Worm (Caenorhabditis elegans): ENCODE measurements around the gene pkhm-2.
A peak's percentile ranks its signal among the peaks of the same experiment; 100 is the strongest.

The pkhm-2 gene

DNA sequence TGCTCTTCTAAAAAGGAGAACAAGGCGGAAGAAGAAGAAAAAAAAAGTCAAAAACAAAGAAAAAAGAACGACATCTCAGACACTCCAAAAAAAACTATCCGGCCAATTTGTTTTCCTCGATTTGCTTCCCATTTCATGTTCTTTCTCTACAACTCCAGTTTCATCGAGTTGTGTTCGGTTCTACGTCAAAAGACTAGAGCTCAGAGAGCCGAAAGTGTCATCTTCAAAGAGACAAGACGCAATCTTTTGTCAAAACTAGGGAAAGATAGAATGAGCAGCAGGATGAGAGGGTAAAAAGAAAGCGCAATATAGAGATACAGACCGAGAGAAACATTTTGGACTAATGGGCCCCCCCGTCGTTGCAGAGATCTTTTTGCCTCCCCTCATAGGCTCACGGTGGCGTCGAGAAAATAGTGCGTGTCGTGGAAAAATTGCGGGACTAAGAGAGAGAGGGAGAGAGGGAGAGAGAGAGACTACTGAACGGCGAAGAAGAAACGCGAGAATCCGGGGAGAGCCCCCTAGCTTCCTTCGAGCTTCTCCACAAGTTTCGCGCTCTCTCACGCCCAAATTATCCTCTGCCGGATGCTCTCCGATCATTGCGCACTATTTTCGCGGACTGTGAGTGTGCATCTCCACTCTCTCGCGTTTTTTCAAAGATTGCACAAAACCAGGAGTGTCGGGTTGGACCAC, 7.9 kb upstream of the pkhm-2 start (continued):
- TF ChIP-seq hmg-1.1 (GFP tag; IDR thresholded peaks at IDR 0.05) (peak; percentile 73), fos-1 (tag; optimal IDR thresholded peaks at IDR 0.05) (no peak), vab-7 (GFP tag; IDR thresholded peaks at IDR 0.05) (0 out of 2 replicates have a peak, but pooled peaks have one; percentile 12), saeg-2 (GFP tag; IDR thresholded peaks at IDR 0.05) (no peak)

DNA sequence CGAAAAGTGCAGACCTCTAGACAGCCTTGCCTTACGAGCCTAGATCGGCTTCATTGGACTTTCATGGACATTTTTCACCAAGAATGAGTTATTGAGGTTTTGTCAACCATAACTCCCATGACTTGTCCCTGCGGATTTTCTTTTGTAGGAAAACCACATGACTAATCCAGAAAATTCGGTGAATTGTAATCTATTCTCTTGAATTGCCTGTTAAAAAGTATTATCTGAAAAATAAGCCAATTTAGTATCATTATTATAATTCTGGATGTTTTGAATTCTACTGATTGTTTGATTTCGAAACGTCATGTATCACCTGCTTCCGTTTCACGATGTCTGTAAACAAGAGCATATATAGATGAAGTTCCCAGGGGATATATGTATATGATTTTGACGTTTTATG, 7.2 kb upstream of the pkhm-2 start:
- TF ChIP-seq hlh-30 (tag; optimal IDR thresholded peaks at IDR 0.05; ENCODE audit: insufficient read depth) (no peak), ama-1 (optimal IDR thresholded peaks at IDR 0.05) (no peak), Y48G9A.11 (GFP tag; IDR thresholded peaks at IDR 0.05) (no peak), mdt-29 (GFP tag; IDR thresholded peaks at IDR 0.05) (no peak), snpc-4 (tag; optimal IDR thresholded peaks at IDR 0.05) (no peak), fkh-10 (GFP tag; optimal IDR thresholded peaks at IDR 0.05) (no peak), fos-1 (tag; optimal IDR thresholded peaks at IDR 0.05) (no peak), saeg-2 (GFP tag; IDR thresholded peaks at IDR 0.05) (no peak), nhr-6 (tag; optimal IDR thresholded peaks at IDR 0.05) (no peak)

DNA sequence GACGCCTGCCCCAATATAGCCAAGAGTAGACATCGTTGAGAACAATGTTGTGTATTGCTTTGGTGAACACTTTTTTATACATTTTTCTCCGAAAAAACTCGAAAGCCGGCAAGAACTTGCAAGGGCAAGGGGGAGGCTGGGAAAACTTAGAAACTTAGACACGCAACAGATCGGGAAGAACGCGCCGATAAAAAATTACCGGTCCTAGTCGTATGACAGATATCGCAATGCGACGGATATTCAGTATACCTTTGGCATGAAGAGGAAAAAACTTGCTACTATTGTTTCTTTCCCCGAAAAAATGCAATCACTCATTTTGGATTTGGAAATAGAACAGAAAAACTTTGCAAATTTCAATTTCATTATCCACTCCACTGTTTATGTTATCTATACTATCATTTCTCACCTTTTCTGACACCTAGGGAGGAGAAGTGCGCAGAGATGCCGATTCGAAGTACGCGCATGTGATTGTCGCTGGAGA, 4.8 kb downstream of the pkhm-2 start, which contains the start of gene col-41:
Gene col-41 (minus strand): TSS at position 51 of the 481 bp plus-strand sequence.
- TF ChIP-seq zfp-3 (GFP tag; conservative IDR thresholded peaks at IDR 0.05) (no peak), nhr-11 (tag; optimal IDR thresholded peaks at IDR 0.05) (no peak), zag-1 (tag; optimal IDR thresholded peaks at IDR 0.05) (no peak), hlh-11 (tag; optimal IDR thresholded peaks at IDR 0.05) (peak; percentile 9), mdl-1 (tag; optimal IDR thresholded peaks at IDR 0.05) (peak in 1 of 2 experiments; percentile 25)

DNA sequence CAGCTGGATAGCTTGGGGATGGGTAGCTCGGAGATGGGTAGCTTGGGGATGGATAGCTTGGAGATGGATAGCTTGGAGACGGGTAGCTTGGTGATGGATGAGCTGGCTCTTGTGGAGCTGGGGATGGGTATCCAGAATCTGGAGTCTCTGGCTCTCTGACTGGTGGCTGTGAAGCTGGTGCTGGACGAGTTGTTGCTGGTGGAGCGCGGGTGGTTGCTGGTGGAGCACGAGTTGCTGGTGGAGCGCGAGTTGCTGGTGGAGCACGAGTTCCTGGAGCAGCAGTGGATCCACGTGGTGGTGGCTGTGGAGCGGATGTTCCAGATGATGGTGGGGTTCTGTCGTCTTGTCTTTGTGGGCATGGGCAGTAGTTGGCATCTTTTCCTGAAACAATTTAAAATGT, 6.1 kb downstream of the pkhm-2 start:
- TF ChIP-seq nhr-237 (tag; optimal IDR thresholded peaks at IDR 0.05) (no peak), dmd-9 (GFP tag; IDR thresholded peaks at IDR 0.05) (no peak), set-16 (GFP tag; IDR thresholded peaks at IDR 0.05) (peak; percentile 83), aha-1 (tag) (peak; percentile 37)

DNA sequence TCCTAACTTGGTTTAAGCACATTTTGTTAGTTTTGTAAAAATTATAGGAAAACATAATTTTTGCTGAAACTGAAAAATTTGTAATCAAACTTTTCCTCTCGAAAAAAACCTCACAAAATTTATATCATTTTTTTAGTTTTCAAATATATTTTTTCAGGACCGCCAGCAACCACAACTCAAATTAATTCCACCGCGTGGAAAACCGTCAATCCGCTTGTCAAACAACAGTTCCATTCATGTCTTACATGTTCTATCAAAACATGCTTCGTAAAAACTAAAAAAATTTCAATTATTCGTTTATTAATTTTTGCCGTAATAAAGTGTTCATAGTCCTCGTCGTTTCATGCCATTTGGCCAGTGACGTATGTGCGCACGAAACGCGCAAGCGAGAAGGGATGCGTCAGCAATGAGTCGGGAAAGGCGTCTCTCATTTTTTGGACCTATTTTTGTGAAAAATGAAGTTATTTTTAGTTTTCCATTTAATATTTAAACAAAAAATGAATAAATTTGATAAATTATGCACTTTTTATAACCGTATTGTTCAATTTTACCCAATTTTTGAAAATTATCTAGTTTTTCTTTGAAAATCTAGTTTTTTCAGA, 7.9 kb downstream of the pkhm-2 start, which contains the start of gene ucr-2.2:
Gene ucr-2.2 (plus strand): TSS at position 602 of the 602 bp plus-strand sequence.
- TF ChIP-seq egl-43 (GFP tag; IDR thresholded peaks at IDR 0.05) = 0 out of 2 replicates have a peak, but pooled peaks have one; percentile 39
- TF ChIP-seq madf-9 (GFP tag; conservative IDR thresholded peaks at IDR 0.05) = no peak
- TF ChIP-seq nhr-48 (tag; optimal IDR thresholded peaks at IDR 0.05) = peak; percentile 72
- no peak for TF ChIP-seq set-16 (GFP tag; IDR thresholded peaks at IDR 0.05)
- no peak for TF ChIP-seq aly-2 (tag; optimal IDR thresholded peaks at IDR 0.05)
- peak; percentile 62; the same call in 1 of the 2 replicates for TF ChIP-seq tra-1 (GFP tag; IDR thresholded peaks at IDR 0.05)
- TF ChIP-seq Y105C5A.15 (GFP tag; IDR thresholded peaks at IDR 0.05) = no peak
- TF ChIP-seq sdz-12 (GFP tag; optimal IDR thresholded peaks at IDR 0.05) = no peak
- no peak for TF ChIP-seq daf-8 (GFP tag; IDR thresholded peaks at IDR 0.05)
- peak; percentile 74 for TF ChIP-seq mxl-3 (GFP tag; optimal IDR thresholded peaks at IDR 0.05)
- TF ChIP-seq aha-1 (tag) = peak; percentile 34
- TF ChIP-seq nhr-111 (GFP tag; optimal IDR thresholded peaks at IDR 0.05) = no peak
- peak in 1 of 2 experiments; percentile 48 for TF ChIP-seq hif-1 (tag; optimal IDR thresholded peaks at IDR 0.05)
- TF ChIP-seq skn-1 (tag; optimal IDR thresholded peaks at IDR 0.05) = no peak
- TF ChIP-seq lin-29 (GFP tag; IDR thresholded peaks at IDR 0.05) = no peak
- TF ChIP-seq lin-38 (GFP tag; IDR thresholded peaks at IDR 0.05) = peak; percentile 78
- no peak for TF ChIP-seq php-3 (GFP tag; IDR thresholded peaks at IDR 0.05)
- peak; percentile 79 for TF ChIP-seq ctbp-1 (GFP tag; IDR thresholded peaks at IDR 0.05)
- TF ChIP-seq nhr-77 (tag; optimal IDR thresholded peaks at IDR 0.05) = peak; percentile 87
- peak; percentile 91 for TF ChIP-seq hlh-11 (tag; optimal IDR thresholded peaks at IDR 0.05)
- TF ChIP-seq nhr-6 (tag; optimal IDR thresholded peaks at IDR 0.05) = peak; percentile 88
- TF ChIP-seq ZK337.2 (GFP tag; IDR thresholded peaks at IDR 0.05) = no peak
- TF ChIP-seq ztf-11 (tag; optimal IDR thresholded peaks at IDR 0.05) = no peak
- peak; percentile 45 for TF ChIP-seq pqm-1 (tag; optimal IDR thresholded peaks at IDR 0.05)
- TF ChIP-seq hmg-1.1 (GFP tag; IDR thresholded peaks at IDR 0.05) = peak; percentile 91
- peak; percentile 72 for TF ChIP-seq spr-1 (tag; optimal IDR thresholded peaks at IDR 0.05)
- no peak for TF ChIP-seq ceh-44 (GFP tag; IDR thresholded peaks at IDR 0.05)
